Fruit fly (Drosophila melanogaster): ENCODE measurements around the gene MED28.

DNA sequence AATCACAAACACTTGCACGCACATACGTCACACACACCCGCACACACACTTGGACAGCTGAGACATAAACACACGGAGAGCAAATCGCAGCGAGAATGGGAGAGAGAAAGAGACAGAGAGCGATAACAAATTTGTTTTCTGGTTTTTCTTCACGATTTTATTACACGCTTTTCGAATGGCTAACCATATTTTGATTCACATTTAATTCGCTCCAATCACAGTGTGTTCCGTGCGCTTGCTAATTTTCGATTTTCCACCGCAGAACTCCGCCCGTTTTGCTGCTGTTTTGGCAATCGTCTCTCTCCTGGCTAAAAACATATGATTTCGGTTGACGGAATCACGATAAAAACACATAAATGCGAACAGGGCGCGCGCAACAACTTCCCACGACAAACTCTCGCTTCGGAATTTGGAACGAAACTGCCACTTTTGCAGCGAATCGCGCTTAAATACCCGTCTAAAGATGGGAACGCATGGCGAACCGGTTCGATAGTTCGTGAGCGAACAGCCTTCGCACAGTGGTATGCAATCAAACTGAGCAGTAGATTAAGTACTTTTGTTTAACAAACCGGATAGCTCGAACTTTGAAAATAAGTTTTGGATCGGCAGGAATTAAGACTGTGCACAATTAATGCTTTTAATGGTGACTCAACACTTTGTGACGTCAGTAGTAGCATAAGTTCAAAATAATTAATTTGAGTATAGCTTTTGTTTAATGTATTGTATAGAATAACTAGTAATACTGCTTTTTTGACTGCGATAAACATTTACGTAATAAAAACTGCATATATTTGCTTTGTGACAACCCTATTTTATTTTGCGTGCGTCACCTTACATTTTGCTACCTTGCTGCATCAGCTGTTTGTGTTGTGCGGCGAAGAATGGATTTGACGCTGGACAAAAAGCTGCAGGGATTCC, 3.9 kb upstream of the MED28 start, which contains the start of the genes Fur1 and Vps33B:
- TF ChIP-seq pad (GFP tag; optimal IDR thresholded peaks at IDR 0.05) (peak; percentile 86), Crg-1 (GFP tag; optimal IDR thresholded peaks at IDR 0.05) (peak; percentile 96), CG33017 (tag; optimal IDR thresholded peaks at IDR 0.05) (peak; percentile 91), Clk (GFP tag; optimal IDR thresholded peaks at IDR 0.05) (peak; percentile 92), kay (GFP tag; ENCODE audit: borderline replicate concordance) (no peak), CG1620 (GFP tag; optimal IDR thresholded peaks at IDR 0.05) (peak; percentile 98), CG11617 (GFP tag; optimal IDR thresholded peaks at IDR 0.05) (peak; percentile 99)
